Fruit fly (Drosophila melanogaster) whole organism, embryonic: ENCODE data around the gene Jhbp16.

Experiments used
- CG11456 ChIP-seq: fragments of 200-800 bp; sonication (Bioruptor generic); IDR thresholded peaks from 3 replicates; pipeline ENCODE4 v1.3.6; 2022; ENCODE audit warnings: missing biosample characterization, missing genetic modification characterization
- CG11723 ChIP-seq: fragments of 200-800 bp; sonication (Bioruptor generic); optimal IDR thresholded peaks from 2 replicates; lab custom pipeline; 2017; ENCODE audit warnings: missing biosample characterization, mild to moderate bottlenecking, missing genetic modification characterization
- CG14710 ChIP-seq: fragments of 200-800 bp; sonication (Bioruptor generic); optimal IDR thresholded peaks from 3 replicates; lab custom pipeline; 2019; ENCODE audit warnings: missing biosample characterization, mild to moderate bottlenecking, missing genetic modification characterization, moderate library complexity
- CG14860 ChIP-seq: fragments of 200-800 bp; sonication (Bioruptor generic); IDR thresholded peaks from 3 replicates; pipeline ENCODE4 v1.3.6; 2022; ENCODE audit warnings: missing biosample characterization, missing genetic modification characterization; ENCODE audit not compliant: partially characterized antibody
- CG15479 ChIP-seq: fragments of 200-800 bp; sonication (Bioruptor generic); optimal IDR thresholded peaks from 3 replicates; lab custom pipeline; 2019; ENCODE audit warnings: missing biosample characterization, mild to moderate bottlenecking, missing genetic modification characterization, moderate library complexity
- CG16813 ChIP-seq: fragments of 200-800 bp; sonication (Bioruptor generic); IDR thresholded peaks from 3 replicates; pipeline ENCODE4 v1.3.6; 2022; ENCODE audit warnings: missing biosample characterization, missing genetic modification characterization; ENCODE audit not compliant: partially characterized antibody
- CG17385 ChIP-seq: fragments of 200-800 bp; sonication (Bioruptor generic); optimal IDR thresholded peaks from 3 replicates; lab custom pipeline; 2018; ENCODE audit warnings: missing biosample characterization, mild to moderate bottlenecking, missing genetic modification characterization
- CG17612 ChIP-seq: fragments of 200-800 bp; sonication (Bioruptor generic); IDR thresholded peaks from 2 replicates; pipeline ENCODE4 v1.3.6; 2022; ENCODE audit warnings: missing biosample characterization, missing genetic modification characterization
- CG18476 ChIP-seq: fragments of 200-800 bp; sonication (Bioruptor generic); optimal IDR thresholded peaks from 2 replicates; lab custom pipeline; 2016; ENCODE audit warnings: missing biosample characterization, mild to moderate bottlenecking, missing genetic modification characterization
- CG18619 ChIP-seq: fragments of 200-800 bp; sonication (Bioruptor generic); optimal IDR thresholded peaks from 3 replicates; lab custom pipeline; 2017; ENCODE audit warnings: missing biosample characterization, mild to moderate bottlenecking, missing genetic modification characterization
- CG2199 ChIP-seq: fragments of 200-800 bp; sonication (Bioruptor generic); IDR thresholded peaks from 3 replicates; pipeline ENCODE4 v1.3.6; 2022; ENCODE audit warnings: missing biosample characterization, missing genetic modification characterization
- CG2678 ChIP-seq: fragments of 200-800 bp; sonication (Bioruptor generic); optimal IDR thresholded peaks from 3 replicates; lab custom pipeline; 2019; ENCODE audit warnings: missing biosample characterization, mild to moderate bottlenecking, missing genetic modification characterization, moderate library complexity
- CG32767 ChIP-seq: fragments of 200-800 bp; sonication (Bioruptor generic); IDR thresholded peaks from 2 replicates; pipeline ENCODE4 v1.3.6; 2022; ENCODE audit warnings: missing biosample characterization, missing genetic modification characterization
- CG42726 ChIP-seq: fragments of 200-800 bp; sonication (Bioruptor generic); IDR thresholded peaks from 2 replicates; pipeline ENCODE4 v1.3.6; 2022; ENCODE audit warnings: missing biosample characterization, missing genetic modification characterization; ENCODE audit not compliant: partially characterized antibody
- CG4282 ChIP-seq: fragments of 200-800 bp; sonication (Bioruptor generic); optimal IDR thresholded peaks from 2 replicates; lab custom pipeline; 2016; ENCODE audit warnings: missing biosample characterization, missing genetic modification characterization
- CG5180 ChIP-seq: fragments of 200-800 bp; sonication (Bioruptor generic); optimal IDR thresholded peaks from 3 replicates; lab custom pipeline; 2017; ENCODE audit warnings: missing biosample characterization, missing genetic modification characterization, mild to moderate bottlenecking, moderate library complexity, missing genetic modification reagents
- CG7271 ChIP-seq: fragments of 200-800 bp; sonication (Bioruptor generic); optimal IDR thresholded peaks from 2 replicates; lab custom pipeline; 2018; ENCODE audit warnings: missing biosample characterization, mild to moderate bottlenecking, missing genetic modification characterization, moderate library complexity
- CG8281 ChIP-seq: fragments of 200-800 bp; sonication (Bioruptor generic); optimal IDR thresholded peaks from 2 replicates; lab custom pipeline; 2018; ENCODE audit warnings: missing biosample characterization, mild to moderate bottlenecking, missing genetic modification characterization, moderate library complexity
- CG9797 ChIP-seq: fragments of 200-800 bp; sonication (Bioruptor generic); optimal IDR thresholded peaks from 3 replicates; lab custom pipeline; 2018; ENCODE audit warnings: missing biosample characterization, mild to moderate bottlenecking, missing genetic modification characterization
- CkIIα-i1 ChIP-seq: fragments of 200-800 bp; sonication (Bioruptor generic); IDR thresholded peaks from 2 replicates; pipeline ENCODE4 v1.3.6; 2022; ENCODE audit warnings: missing biosample characterization, missing genetic modification characterization
- D ChIP-seq, 2 experiments: fragments of 200-800 bp in 1 of 2; fragments of >200 bp in 1 of 2; sonication (Bioruptor generic) in 1 of 2; optimal IDR thresholded peaks; 2 replicates in 1 of 2; 3 replicates in 1 of 2; lab custom pipeline; 2017; ENCODE audit warnings: mild to moderate bottlenecking in 1 of 2, missing biosample characterization in 1 of 2, missing genetic modification characterization in 1 of 2, missing genetic modification reagents in 1 of 2
- HLHmδ ChIP-seq: fragments of 200-800 bp; sonication (Bioruptor generic); optimal IDR thresholded peaks from 2 replicates; lab custom pipeline; 2018; ENCODE audit warnings: missing biosample characterization, mild to moderate bottlenecking, missing genetic modification characterization, moderate library complexity
- Kr ChIP-seq: fragments of 200-800 bp; sonication (Bioruptor generic); optimal IDR thresholded peaks from 2 replicates; lab custom pipeline; 2017; ENCODE audit warnings: missing biosample characterization, mild to moderate bottlenecking, missing genetic modification characterization
- Med ChIP-seq: fragments of 200-800 bp; sonication (Bioruptor generic); peaks from one replicate; lab custom pipeline; 2016; ENCODE audit warnings: missing biosample characterization, missing genetic modification characterization, mild to moderate bottlenecking, inconsistent platforms, moderate library complexity
- Mrtf ChIP-seq: fragments of 200-800 bp; sonication (Bioruptor generic); IDR thresholded peaks from 3 replicates; pipeline ENCODE4 v1.3.6; 2022; ENCODE audit warnings: missing biosample characterization, missing genetic modification characterization
- Nf-YA ChIP-seq: fragments of 200-800 bp; sonication (Bioruptor generic); IDR thresholded peaks from 2 replicates; pipeline ENCODE4 v1.3.6; 2022; ENCODE audit warnings: missing biosample characterization, missing genetic modification characterization
- Six4 ChIP-seq: fragments of 200-800 bp; sonication (Bioruptor generic); optimal IDR thresholded peaks from 2 replicates; lab custom pipeline; 2016; ENCODE audit warnings: missing biosample characterization, missing genetic modification characterization
- Sox100B ChIP-seq: fragments of 200-800 bp; sonication (Bioruptor generic); optimal IDR thresholded peaks from 3 replicates; lab custom pipeline; 2018; ENCODE audit warnings: missing biosample characterization, mild to moderate bottlenecking, missing genetic modification characterization
- Taf1 ChIP-seq: fragments of 200-800 bp; sonication (Bioruptor generic); IDR thresholded peaks from 2 replicates; pipeline ENCODE4 v1.3.6; 2022; ENCODE audit warnings: missing biosample characterization, missing genetic modification characterization
- Trl ChIP-seq, 3 experiments: fragments of >200 bp in 2 of 3; fragments of 200-800 bp in 1 of 3; sonication (Bioruptor generic) in 1 of 3; optimal IDR thresholded peaks; 2 replicates in 1 of 3; 3 replicates in 2 of 3; lab custom pipeline; 2016 to 2017; ENCODE audit warnings: missing biosample characterization in 1 of 3, missing genetic modification characterization in 1 of 3
- ac ChIP-seq: fragments of 200-800 bp; sonication (Bioruptor generic); optimal IDR thresholded peaks from 3 replicates; lab custom pipeline; 2017; ENCODE audit warnings: missing biosample characterization, mild to moderate bottlenecking, missing genetic modification characterization
- br ChIP-seq: fragments of >200 bp; optimal IDR thresholded peaks from 2 replicates; lab custom pipeline; 2017
- ci ChIP-seq: fragments of 200-800 bp; sonication (Bioruptor generic); IDR thresholded peaks from 3 replicates; pipeline ENCODE4 v1.3.6; 2022; ENCODE audit warnings: missing biosample characterization, missing genetic modification characterization
- dimm ChIP-seq: fragments of 200-800 bp; sonication (Bioruptor generic); IDR thresholded peaks from 2 replicates; pipeline ENCODE4 v1.3.6; 2022; ENCODE audit warnings: missing biosample characterization, missing genetic modification characterization
- fd64A ChIP-seq: fragments of 200-800 bp; sonication (Bioruptor generic); optimal IDR thresholded peaks from 3 replicates; lab custom pipeline; 2018; ENCODE audit warnings: missing biosample characterization, mild to moderate bottlenecking, missing genetic modification characterization
- insv ChIP-seq, 2 experiments: fragments of 200-800 bp; sonication (Bioruptor generic); optimal IDR thresholded peaks; 3 replicates each; lab custom pipeline; 2016 to 2018; ENCODE audit warnings: missing biosample characterization in 2 of 2, missing genetic modification characterization in 2 of 2
- kni ChIP-seq: fragments of 200-800 bp; sonication (Bioruptor generic); optimal IDR thresholded peaks from 3 replicates; lab custom pipeline; 2017; ENCODE audit warnings: mild to moderate bottlenecking, missing biosample characterization, missing genetic modification reagents, missing genetic modification characterization
- lov ChIP-seq, 2 experiments: fragments of 200-800 bp in 1 of 2; fragments of >200 bp in 1 of 2; sonication (Bioruptor generic) in 1 of 2; IDR thresholded peaks in 1 of 2; optimal IDR thresholded peaks in 1 of 2; 2 replicates in 1 of 2; 3 replicates in 1 of 2; pipeline versions ENCODE4 v1.3.6 to Lab custom; 2017 to 2022; ENCODE audit warnings: missing biosample characterization in 1 of 2, missing genetic modification characterization in 1 of 2
- nerfin-1 ChIP-seq: fragments of 200-800 bp; sonication (Bioruptor generic); optimal IDR thresholded peaks from 3 replicates; lab custom pipeline; 2019; ENCODE audit warnings: missing biosample characterization, mild to moderate bottlenecking, missing genetic modification characterization, moderate library complexity
- nom ChIP-seq: fragments of 200-800 bp; sonication (Bioruptor generic); optimal IDR thresholded peaks from 2 replicates; lab custom pipeline; 2017; ENCODE audit warnings: missing biosample characterization, missing genetic modification characterization, mild to moderate bottlenecking, moderate library complexity, missing genetic modification reagents
- pfk ChIP-seq: fragments of 200-800 bp; sonication (Bioruptor generic); optimal IDR thresholded peaks from 2 replicates; lab custom pipeline; 2018; ENCODE audit warnings: missing biosample characterization, mild to moderate bottlenecking, missing genetic modification characterization, moderate library complexity
- pros ChIP-seq: fragments of 200-800 bp; sonication (Bioruptor generic); optimal IDR thresholded peaks from 3 replicates; lab custom pipeline; 2019; ENCODE audit warnings: missing biosample characterization, mild to moderate bottlenecking, missing genetic modification characterization, moderate library complexity
- row ChIP-seq: fragments of 200-800 bp; sonication (Bioruptor generic); IDR thresholded peaks from 3 replicates; pipeline ENCODE4 v1.3.6; 2022; ENCODE audit warnings: missing biosample characterization, missing genetic modification characterization
- sd ChIP-seq: fragments of 200-800 bp; sonication (Bioruptor generic); optimal IDR thresholded peaks from 3 replicates; lab custom pipeline; 2018; ENCODE audit warnings: missing biosample characterization, mild to moderate bottlenecking, missing genetic modification characterization, moderate library complexity
- sens ChIP-seq: fragments of 200-800 bp; sonication (Bioruptor generic); peaks from one replicate; lab custom pipeline; 2016; ENCODE audit warnings: missing biosample characterization, missing genetic modification characterization
- vvl ChIP-seq: fragments of 200-800 bp; sonication (Bioruptor generic); IDR thresholded peaks from 2 replicates; pipeline ENCODE4 v1.3.6; 2022; ENCODE audit warnings: missing biosample characterization, missing genetic modification characterization
- yki ChIP-seq: fragments of >200 bp; optimal IDR thresholded peaks from 3 replicates; lab custom pipeline; 2018

Gene Jhbp16

DNA sequence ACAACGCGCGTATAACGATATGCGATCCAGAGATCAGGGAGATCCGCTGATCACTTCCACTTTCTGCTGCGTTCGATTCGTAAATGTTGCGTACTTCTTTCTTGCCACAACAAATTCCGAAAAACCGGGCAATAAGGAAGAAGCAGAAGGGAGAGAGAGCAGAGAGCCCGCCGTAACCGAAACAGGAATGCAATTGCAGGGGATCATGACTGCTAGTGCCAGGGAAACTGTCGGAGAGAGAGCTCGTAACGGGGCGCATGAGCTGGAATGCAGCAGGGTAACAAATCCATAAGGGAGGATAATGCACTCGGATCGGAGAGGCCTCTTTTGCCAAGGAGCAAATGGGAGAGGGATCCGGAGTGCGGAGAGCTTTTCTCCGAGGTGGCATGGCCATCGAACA is 25.8 kb upstream of the Jhbp16 start:
- TF ChIP-seq CG4282 = no peak
- TF ChIP-seq dimm (GFP tag; lab: Robert Waterston, UW) = no peak
- 0 out of 3 replicates have a peak, but pooled peaks have one; percentile 24 for TF ChIP-seq ci
- TF ChIP-seq kni (GFP tag; lab: Kevin White, UChicago) = peak; percentile 44
- TF ChIP-seq fd64A (GFP tag; lab: Kevin White, UChicago) = no peak
- peak; percentile 91 for TF ChIP-seq pros
- peak; percentile 66 for TF ChIP-seq nerfin-1
- no peak for TF ChIP-seq CG14710 (tag; lab: Kevin White, UChicago)
- TF ChIP-seq CG16813 = 0 out of 3 replicates have a peak, but pooled peaks have one; percentile 26
- TF ChIP-seq Trl (optimal IDR thresholded peaks at IDR 0.05; lab: Kevin White, UChicago) = peak in 1 of 2 experiments; percentile 84
- no peak for TF ChIP-seq Trl (GFP tag; optimal IDR thresholded peaks at IDR 0.05; lab: Kevin White, UChicago)
- peak; percentile 8 for TF ChIP-seq Kr (GFP tag; lab: Kevin White, UChicago)
- peak; percentile 51 for TF ChIP-seq nom (GFP tag; lab: Kevin White, UChicago)
- TF ChIP-seq Med (GFP tag; lab: Kevin White, UChicago) = peak; percentile 28
- TF ChIP-seq CG2199 (GFP tag; lab: Robert Waterston, UW) = 0 out of 3 replicates have a peak, but pooled peaks have one; percentile 9
- no peak for TF ChIP-seq Six4 (GFP tag; lab: Kevin White, UChicago)
- no peak for TF ChIP-seq CG42726 (GFP tag; lab: Robert Waterston, UW)
- peak; percentile 33 for TF ChIP-seq CG5180
- TF ChIP-seq insv (GFP tag; optimal IDR thresholded peaks at IDR 0.05; lab: Kevin White, UChicago) = peak in 1 of 2 experiments; percentile 17
- TF ChIP-seq CkIIα-i1 (GFP tag; lab: Robert Waterston, UW) = no peak
- TF ChIP-seq pfk (GFP tag; lab: Kevin White, UChicago) = no peak
- TF ChIP-seq CG11456 = no peak
- no peak for TF ChIP-seq lov (optimal IDR thresholded peaks at IDR 0.05; lab: Kevin White, UChicago)
- 0 out of 3 replicates have a peak, but pooled peaks have one; percentile 43 for TF ChIP-seq lov (GFP tag; IDR thresholded peaks at IDR 0.05; lab: Robert Waterston, UW)
- TF ChIP-seq D (optimal IDR thresholded peaks at IDR 0.05; lab: Kevin White, UChicago) = peak; percentile 86
- no peak for TF ChIP-seq D (GFP tag; optimal IDR thresholded peaks at IDR 0.05; lab: Kevin White, UChicago)
- no peak for TF ChIP-seq br (lab: Kevin White, UChicago)
- TF ChIP-seq CG17385 (GFP tag; lab: Kevin White, UChicago) = peak; percentile 82
- no peak for TF ChIP-seq CG14860 (GFP tag; lab: Robert Waterston, UW)
- TF ChIP-seq sd (tag; lab: Kevin White, UChicago) = peak; percentile 27
- TF ChIP-seq Taf1 = no peak
- peak; percentile 52 for TF ChIP-seq CG15479 (GFP tag; lab: Kevin White, UChicago)
- TF ChIP-seq CG18476 (GFP tag; lab: Kevin White, UChicago) = no peak
- no peak for TF ChIP-seq Mrtf
- peak; percentile 8 for TF ChIP-seq yki (lab: Kevin White, UChicago)
- TF ChIP-seq Nf-YA (GFP tag; lab: Robert Waterston, UW) = no peak
- TF ChIP-seq CG7271 (tag; lab: Kevin White, UChicago) = peak; percentile 10
- no peak for TF ChIP-seq vvl (GFP tag; lab: Robert Waterston, UW)

DNA sequence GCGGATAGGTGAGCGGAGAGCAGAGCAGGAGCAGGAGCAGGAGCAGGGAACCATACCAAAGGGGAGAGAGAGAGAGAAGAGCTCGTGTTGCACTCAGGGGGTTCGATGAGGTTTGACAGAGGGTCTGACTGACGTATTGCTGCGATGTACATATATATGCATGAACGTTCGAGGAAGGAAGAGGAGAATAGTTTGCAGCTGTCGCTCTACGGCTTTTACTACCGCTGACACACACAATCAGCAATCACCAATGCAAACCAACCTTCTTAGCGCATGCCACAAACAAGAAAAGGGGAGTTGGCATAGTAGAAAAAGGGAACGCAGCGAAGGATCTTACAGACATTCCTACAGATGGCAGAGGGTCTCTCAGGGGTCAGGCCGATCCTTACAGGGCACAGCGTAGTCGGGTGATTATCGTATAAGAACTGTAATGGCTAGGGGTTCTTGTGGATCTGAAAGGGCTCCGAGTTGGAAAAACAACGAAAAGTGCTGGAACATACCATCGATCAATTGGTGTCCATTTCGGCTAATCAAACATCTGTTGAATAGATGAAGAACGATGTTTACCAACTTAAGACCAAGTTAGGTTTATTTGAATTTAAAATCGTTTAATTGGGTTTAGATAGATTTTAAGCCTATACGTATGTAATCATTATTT is 23.7 kb upstream of the Jhbp16 start:
- no peak for TF ChIP-seq CG17612 (GFP tag; lab: Robert Waterston, UW)
- no peak for TF ChIP-seq CG32767 (GFP tag; lab: Robert Waterston, UW)
- TF ChIP-seq CG11723 (GFP tag; lab: Kevin White, UChicago) = no peak
- peak; percentile 78 for TF ChIP-seq CG5180
- peak in 1 of 2 experiments; percentile 86 for TF ChIP-seq insv (GFP tag; optimal IDR thresholded peaks at IDR 0.05; lab: Kevin White, UChicago)
- peak; percentile 64 for TF ChIP-seq sens (GFP tag; lab: Kevin White, UChicago)
- no peak for TF ChIP-seq CG2678
- TF ChIP-seq Trl (optimal IDR thresholded peaks at IDR 0.05; lab: Kevin White, UChicago) = peak in 1 of 2 experiments; percentile 66
- TF ChIP-seq Trl (GFP tag; optimal IDR thresholded peaks at IDR 0.05; lab: Kevin White, UChicago) = no peak
- peak; percentile 98 for TF ChIP-seq D (optimal IDR thresholded peaks at IDR 0.05; lab: Kevin White, UChicago)
- TF ChIP-seq D (GFP tag; optimal IDR thresholded peaks at IDR 0.05; lab: Kevin White, UChicago) = no peak
- TF ChIP-seq CG8281 (tag; lab: Kevin White, UChicago) = peak; percentile 31
- TF ChIP-seq pros = peak; percentile 97
- TF ChIP-seq Sox100B (GFP tag; lab: Kevin White, UChicago) = no peak
- no peak for TF ChIP-seq CG18619
- peak; percentile 15 for TF ChIP-seq HLHmδ (GFP tag; lab: Kevin White, UChicago)
- peak; percentile 90 for TF ChIP-seq ac (GFP tag; lab: Kevin White, UChicago)
- TF ChIP-seq row (GFP tag; lab: Robert Waterston, UW) = no peak
- peak; percentile 34 for TF ChIP-seq kni (GFP tag; lab: Kevin White, UChicago)
- TF ChIP-seq CG9797 = no peak
- peak; percentile 16 for TF ChIP-seq nerfin-1
